ENCODE assay signal across 1 fruit fly cellular context in genomic region chr3R:31963108-31963507, dm6.
TF ChIP-seq lines count a peak whose summit lies in the region.

No protein-coding gene starts in this region.

TF ChIP-seq in whole organism, prepupa, 60 proteins besides CTCF, POLR2A, EP300 and RAD21 (continued from another document):
- TF ChIP-seq CG6808 (GFP tag; optimal IDR thresholded peaks at IDR 0.05; lab: Kevin White, UChicago) (peak; percentile 66), Ets96B (tag; optimal IDR thresholded peaks at IDR 0.05; lab: Kevin White, UChicago) (peak; percentile 66), CG9139 (GFP tag; optimal IDR thresholded peaks at IDR 0.05; lab: Kevin White, UChicago) (no peak), topi (GFP tag; optimal IDR thresholded peaks at IDR 0.05; lab: Kevin White, UChicago) (peak; percentile 13), CG31627 (GFP tag; optimal IDR thresholded peaks at IDR 0.05; lab: Kevin White, UChicago) (no peak), CG11902 (GFP tag; optimal IDR thresholded peaks at IDR 0.05; lab: Kevin White, UChicago) (no peak), CG8119 (GFP tag; IDR thresholded peaks at IDR 0.05; lab: Robert Waterston, UW) (peak; percentile 56; the same call in 2 of the 3 replicates), fd85E (GFP tag; optimal IDR thresholded peaks at IDR 0.05; lab: Kevin White, UChicago) (no peak), CG1621 (tag; optimal IDR thresholded peaks at IDR 0.05; lab: Kevin White, UChicago) (peak; percentile 48), ss (GFP tag; optimal IDR thresholded peaks at IDR 0.05; lab: Kevin White, UChicago) (peak; percentile 22 to 36), Met (GFP tag; optimal IDR thresholded peaks at IDR 0.05; lab: Kevin White, UChicago) (no peak), Sox14 (GFP tag; optimal IDR thresholded peaks at IDR 0.05; lab: Kevin White, UChicago) (peak; percentile 43), dac (GFP tag; optimal IDR thresholded peaks at IDR 0.05; lab: Kevin White, UChicago) (peak; percentile 32), spab (GFP tag; optimal IDR thresholded peaks at IDR 0.05; lab: Kevin White, UChicago) (peak; percentile 52), svp (GFP tag; lab: Kevin White, UChicago) (no peak), pdm3 (GFP tag; optimal IDR thresholded peaks at IDR 0.05; lab: Kevin White, UChicago) (peak; percentile 49), CG6792 (GFP tag; optimal IDR thresholded peaks at IDR 0.05; lab: Kevin White, UChicago) (no peak)
